Fruit fly (Drosophila melanogaster) whole organism: ENCODE results near the gene CG44044.

Experiments used
- CG8478 ChIP-seq: fragments of >200 bp; optimal IDR thresholded peaks from 2 replicates; lab custom pipeline; 2018; ENCODE audit warnings: inconsistent platforms
- Dll ChIP-seq: fragments of >200 bp; optimal IDR thresholded peaks from 2 replicates; lab custom pipeline; 2017
- EcR ChIP-seq, 2 experiments: fragments of >200 bp; optimal IDR thresholded peaks; 2 replicates each; lab custom pipeline; 2017; ENCODE audit warnings: missing biosample characterization in 2 of 2, missing genetic modification characterization in 2 of 2, missing genetic modification reagents in 2 of 2
- psq ChIP-seq: fragments of >200 bp; optimal IDR thresholded peaks from 2 replicates; lab custom pipeline; 2017
- usp ChIP-seq: fragments of >200 bp; optimal IDR thresholded peaks from 2 replicates; lab custom pipeline; 2017; ENCODE audit warnings: missing biosample characterization, missing genetic modification characterization, mixed read lengths

- TF ChIP-seq usp (GFP tag; lab: Kevin White, UChicago) = no peak
- TF ChIP-seq Dll (lab: Kevin White, UChicago) = no peak
- no peak for TF ChIP-seq CG8478
- TF ChIP-seq psq (lab: Kevin White, UChicago) = no peak
- no peak for TF ChIP-seq EcR (GFP tag; optimal IDR thresholded peaks at IDR 0.05; lab: Kevin White, UChicago)
Measured at dm6 chr3R:16323093-16323492, 1.5 kb downstream of the CG44044 start, which contains the start of gene CG6901.
